Worm (Caenorhabditis elegans): ENCODE results near the gene clec-172.

clec-172 gene

DNA sequence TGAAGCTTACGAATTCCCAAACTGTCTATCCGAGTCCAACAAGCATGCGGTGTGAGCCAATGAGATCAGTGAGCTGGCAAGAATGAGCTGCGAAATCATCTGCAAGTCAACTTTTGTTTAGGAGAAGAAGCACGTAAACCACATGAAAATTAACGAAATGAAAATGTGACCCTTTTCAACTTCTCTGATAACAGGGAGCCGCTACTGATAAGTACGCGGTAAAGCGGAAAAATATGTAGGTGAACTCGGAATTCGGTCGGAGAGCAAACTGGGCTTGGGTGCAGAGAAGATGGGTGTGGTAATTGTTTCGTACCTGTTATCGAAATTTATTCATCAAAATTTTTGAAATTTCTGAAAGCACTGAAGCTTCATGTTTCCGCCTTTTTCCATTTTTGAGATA is at the start of gene clec-172:
Gene clec-172, minus strand, starts transcription at position 101 of the 400 bp plus-strand sequence.
- TF ChIP-seq dao-5 (tag; optimal IDR thresholded peaks at IDR 0.05) = no peak
- no peak for TF ChIP-seq him-1 (tag; optimal IDR thresholded peaks at IDR 0.05)
- no peak for TF ChIP-seq W03F9.2 (tag; optimal IDR thresholded peaks at IDR 0.05)

DNA sequence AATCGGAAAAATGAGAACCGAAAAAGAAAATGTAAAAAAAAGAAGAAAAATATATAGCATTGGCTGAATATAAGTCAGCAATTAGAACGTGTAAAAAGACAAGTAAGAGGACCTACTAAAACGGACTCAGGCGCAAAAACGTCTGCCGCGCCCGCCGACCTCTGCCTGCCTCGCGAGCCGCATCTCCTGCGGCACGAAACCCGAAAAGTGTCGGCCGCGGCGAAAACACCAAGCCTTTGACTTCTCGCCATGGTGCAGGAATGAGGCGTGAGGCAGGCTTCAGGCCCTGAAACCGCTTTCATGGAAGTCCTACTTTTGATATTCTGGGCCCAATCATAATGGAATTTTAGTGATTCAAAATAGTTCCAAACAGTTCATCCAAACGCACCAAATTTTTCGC is 49.3 kb upstream of the clec-172 start:
- TF ChIP-seq him-1 (tag; optimal IDR thresholded peaks at IDR 0.05) = no peak
- TF ChIP-seq W03F9.2 (tag; optimal IDR thresholded peaks at IDR 0.05) = no peak
- TF ChIP-seq dao-5 (tag; optimal IDR thresholded peaks at IDR 0.05) = no peak

DNA sequence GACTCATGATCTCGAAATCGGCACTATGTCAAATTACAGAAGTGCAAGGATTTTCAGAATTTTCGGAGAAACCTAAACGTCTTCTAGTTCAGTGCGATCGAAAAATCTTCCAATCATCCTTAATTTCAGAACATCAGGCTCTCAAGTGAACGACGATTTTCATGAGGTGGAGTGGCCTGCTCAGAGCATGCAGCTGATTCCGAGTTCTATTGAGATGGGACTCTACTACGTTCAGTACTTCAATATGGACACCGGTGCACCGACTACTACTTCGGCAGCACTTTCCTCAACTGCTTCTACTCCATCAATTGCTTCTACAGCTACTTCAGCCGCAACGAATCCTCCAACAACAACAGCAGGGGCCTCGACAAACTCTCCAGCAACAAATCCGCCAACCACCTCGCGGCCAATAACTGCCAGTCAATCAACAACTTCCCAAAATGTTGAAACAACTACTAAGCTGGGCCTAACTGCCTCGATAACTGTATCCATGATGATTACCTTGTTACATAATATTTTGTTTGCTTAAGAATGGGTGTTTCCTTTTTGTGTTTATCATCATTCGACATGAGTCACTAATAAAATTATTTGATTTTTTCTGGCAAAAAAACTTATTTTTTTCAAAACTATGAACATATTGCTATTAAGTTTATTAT is 47.2 kb upstream of the clec-172 start, which contains the start of gene Y41D4B.15:
Gene Y41D4B.15, plus strand, starts transcription at position 606 of the 656 bp plus-strand sequence.
- no peak for TF ChIP-seq W03F9.2 (tag; optimal IDR thresholded peaks at IDR 0.05)
- no peak for TF ChIP-seq dao-5 (tag; optimal IDR thresholded peaks at IDR 0.05)
- no peak for TF ChIP-seq him-1 (tag; optimal IDR thresholded peaks at IDR 0.05)

DNA sequence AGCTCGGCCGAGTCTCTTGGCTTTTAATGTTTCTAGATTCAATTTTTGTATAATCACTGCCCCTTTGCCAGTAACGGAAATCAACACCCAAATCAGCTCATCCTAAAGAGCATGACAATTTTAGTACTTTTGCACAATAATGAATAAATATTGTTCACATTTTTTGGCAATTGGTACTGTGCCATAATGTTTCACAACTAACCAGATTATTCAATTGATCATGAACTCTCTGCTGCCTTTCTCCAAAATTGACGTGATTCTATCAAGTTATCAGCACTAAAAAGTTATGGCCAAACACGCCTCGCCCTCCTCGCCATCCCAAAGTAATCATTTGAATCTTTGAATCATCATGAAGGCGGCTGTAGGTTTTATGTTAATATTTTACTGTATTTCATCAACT is 45.5 kb upstream of the clec-172 start, which contains the start of gene hpo-6:
Gene hpo-6, plus strand, starts transcription at position 301 of the 400 bp plus-strand sequence.
- TF ChIP-seq dao-5 (tag; optimal IDR thresholded peaks at IDR 0.05) = no peak
- no peak for TF ChIP-seq W03F9.2 (tag; optimal IDR thresholded peaks at IDR 0.05)
- no peak for TF ChIP-seq him-1 (tag; optimal IDR thresholded peaks at IDR 0.05)

DNA sequence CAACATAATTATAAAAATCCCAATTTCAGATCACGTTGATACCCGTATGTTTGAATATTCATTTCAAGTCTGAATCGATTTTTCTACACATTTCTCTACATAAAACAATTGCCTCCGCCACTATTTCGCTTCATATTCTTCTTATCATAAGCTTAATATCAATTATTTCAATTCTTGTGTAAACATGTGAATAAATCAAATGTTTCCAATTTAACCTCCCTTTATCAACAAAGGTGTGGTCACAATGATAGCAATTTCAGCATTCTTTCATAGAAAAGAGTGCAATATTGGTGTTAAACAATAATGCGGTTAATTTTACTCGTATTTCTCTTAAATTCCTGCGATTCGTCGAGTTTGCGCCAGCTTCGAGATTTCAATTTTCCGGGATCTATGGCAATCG is 43.5 kb upstream of the clec-172 start, which contains the start of gene Y41D4B.17:
Gene Y41D4B.17, plus strand, starts transcription at position 174 of the 400 bp plus-strand sequence.
- TF ChIP-seq him-1 (tag; optimal IDR thresholded peaks at IDR 0.05) (no peak), dao-5 (tag; optimal IDR thresholded peaks at IDR 0.05) (no peak), W03F9.2 (tag; optimal IDR thresholded peaks at IDR 0.05) (no peak)

DNA sequence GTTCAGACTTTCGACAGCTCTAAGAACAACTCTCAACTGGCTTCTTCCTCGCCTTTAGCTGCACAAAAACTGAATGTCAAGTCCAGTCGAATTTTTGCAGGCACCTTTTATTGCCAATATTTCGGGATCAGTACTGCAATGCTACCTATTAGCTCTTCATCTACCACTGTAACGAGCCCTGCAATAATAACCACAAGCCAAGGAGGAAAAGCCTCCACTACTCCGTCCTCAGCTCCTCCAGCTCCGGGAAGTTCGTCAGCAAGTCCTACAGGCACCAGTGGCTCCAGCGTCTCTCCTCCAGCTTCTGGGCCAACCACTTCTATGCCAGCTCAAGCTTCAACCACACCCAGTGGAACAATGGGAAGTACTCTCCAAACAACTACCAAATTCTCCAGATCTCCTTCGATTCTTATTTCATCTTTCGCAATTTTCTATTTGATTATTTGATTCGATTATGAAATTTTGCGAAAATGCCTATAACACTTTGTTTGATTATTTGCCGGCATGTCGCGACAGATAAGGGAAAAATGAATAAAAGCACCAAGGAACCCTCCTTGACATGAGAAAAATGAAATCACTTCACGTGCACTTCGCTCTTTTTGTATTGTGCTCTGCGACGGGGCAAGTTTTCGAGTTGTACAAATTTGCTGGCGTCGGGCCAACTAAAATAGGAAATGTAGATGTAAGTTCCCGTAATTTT is 38.7 kb upstream of the clec-172 start, which contains the start of gene C34H4.1:
Gene C34H4.1, plus strand, starts transcription at position 559 of the 700 bp plus-strand sequence.
- no peak for TF ChIP-seq W03F9.2 (tag; optimal IDR thresholded peaks at IDR 0.05)
- TF ChIP-seq dao-5 (tag; optimal IDR thresholded peaks at IDR 0.05) = no peak
- no peak for TF ChIP-seq him-1 (tag; optimal IDR thresholded peaks at IDR 0.05)

DNA sequence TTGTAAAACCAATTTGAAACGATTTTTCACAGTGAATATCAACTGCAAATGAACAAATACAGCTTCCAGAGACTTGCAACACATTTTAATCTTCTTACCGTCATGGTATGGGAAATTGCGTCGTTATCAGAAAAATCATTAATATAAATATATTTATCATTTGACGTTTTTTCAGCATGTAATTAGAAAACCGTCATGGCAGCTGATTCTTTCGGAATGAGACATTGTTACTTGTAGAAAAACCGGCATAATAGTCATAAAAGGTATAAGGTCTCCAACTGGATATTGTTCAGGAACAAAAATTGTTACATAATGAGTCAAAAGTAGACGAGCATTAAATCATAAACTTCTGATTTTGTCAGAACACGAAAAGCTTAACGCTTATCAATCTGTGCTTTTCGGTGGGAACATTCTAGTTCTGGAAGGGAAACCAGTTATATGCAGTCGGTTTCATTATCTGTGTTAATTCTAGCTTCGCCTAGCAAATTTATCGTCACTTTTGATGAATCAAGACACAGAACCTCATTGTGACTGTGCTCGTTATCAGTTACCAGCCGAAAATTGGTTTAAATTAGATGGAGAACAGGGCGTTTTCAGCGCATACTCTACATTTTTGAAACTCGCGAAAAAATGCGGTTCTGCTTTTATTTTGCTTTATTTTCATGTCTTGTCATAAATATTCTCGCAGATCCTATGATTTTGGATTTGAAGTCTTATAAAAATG is 36.9 kb upstream of the clec-172 start, which contains the start of gene C34H4.2:
Gene C34H4.2, plus strand, starts transcription at position 558 of the 724 bp plus-strand sequence.
- TF ChIP-seq dao-5 (tag; optimal IDR thresholded peaks at IDR 0.05) = no peak
- no peak for TF ChIP-seq him-1 (tag; optimal IDR thresholded peaks at IDR 0.05)
- TF ChIP-seq W03F9.2 (tag; optimal IDR thresholded peaks at IDR 0.05) = no peak

DNA sequence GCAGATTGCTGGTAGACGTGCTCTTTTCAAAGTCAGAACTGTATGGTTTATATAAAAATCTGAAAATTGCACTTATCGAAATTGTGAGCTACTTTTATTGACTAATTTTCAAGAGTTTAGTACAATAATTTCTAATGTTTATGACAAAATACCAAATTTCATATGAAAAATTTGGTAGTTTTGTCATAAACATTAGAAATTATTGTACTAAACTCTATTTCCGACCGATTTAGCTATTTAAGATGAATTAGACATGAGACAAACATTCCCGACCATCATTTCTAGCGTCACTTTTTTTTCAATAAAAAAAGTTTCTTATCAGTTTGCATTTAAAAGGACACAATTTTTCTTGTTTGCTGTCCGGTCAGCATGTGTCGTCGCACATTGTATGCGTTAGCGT is 34.2 kb upstream of the clec-172 start, which contains the start of gene tag-244:
Gene tag-244, plus strand, starts transcription at position 301 of the 400 bp plus-strand sequence.
- TF ChIP-seq dao-5 (tag; optimal IDR thresholded peaks at IDR 0.05) (no peak), him-1 (tag; optimal IDR thresholded peaks at IDR 0.05) (no peak), W03F9.2 (tag; optimal IDR thresholded peaks at IDR 0.05) (no peak)

DNA sequence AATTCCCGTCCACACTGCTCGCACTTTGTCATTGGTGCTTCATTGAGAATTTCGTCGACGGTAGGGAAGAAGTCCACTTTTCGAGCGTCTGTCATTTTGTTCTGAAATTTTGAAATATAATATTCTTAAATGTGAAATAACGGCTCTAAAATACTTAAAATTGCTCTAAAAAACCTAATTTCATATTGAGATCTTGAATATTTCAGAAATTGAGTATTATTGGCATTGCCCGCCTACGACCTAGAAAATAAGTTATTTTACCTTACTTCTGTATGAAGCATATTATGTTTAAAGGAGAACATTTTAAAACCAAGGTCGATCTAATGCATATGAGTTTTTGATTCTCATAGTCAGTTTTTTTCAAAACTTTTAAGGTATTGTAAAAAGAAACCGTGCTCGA is 33.7 kb upstream of the clec-172 start, which contains the start of gene C34H4.5:
Gene C34H4.5, minus strand, starts transcription at position 101 of the 400 bp plus-strand sequence.
- TF ChIP-seq him-1 (tag; optimal IDR thresholded peaks at IDR 0.05) = no peak
- no peak for TF ChIP-seq dao-5 (tag; optimal IDR thresholded peaks at IDR 0.05)
- no peak for TF ChIP-seq W03F9.2 (tag; optimal IDR thresholded peaks at IDR 0.05)

DNA sequence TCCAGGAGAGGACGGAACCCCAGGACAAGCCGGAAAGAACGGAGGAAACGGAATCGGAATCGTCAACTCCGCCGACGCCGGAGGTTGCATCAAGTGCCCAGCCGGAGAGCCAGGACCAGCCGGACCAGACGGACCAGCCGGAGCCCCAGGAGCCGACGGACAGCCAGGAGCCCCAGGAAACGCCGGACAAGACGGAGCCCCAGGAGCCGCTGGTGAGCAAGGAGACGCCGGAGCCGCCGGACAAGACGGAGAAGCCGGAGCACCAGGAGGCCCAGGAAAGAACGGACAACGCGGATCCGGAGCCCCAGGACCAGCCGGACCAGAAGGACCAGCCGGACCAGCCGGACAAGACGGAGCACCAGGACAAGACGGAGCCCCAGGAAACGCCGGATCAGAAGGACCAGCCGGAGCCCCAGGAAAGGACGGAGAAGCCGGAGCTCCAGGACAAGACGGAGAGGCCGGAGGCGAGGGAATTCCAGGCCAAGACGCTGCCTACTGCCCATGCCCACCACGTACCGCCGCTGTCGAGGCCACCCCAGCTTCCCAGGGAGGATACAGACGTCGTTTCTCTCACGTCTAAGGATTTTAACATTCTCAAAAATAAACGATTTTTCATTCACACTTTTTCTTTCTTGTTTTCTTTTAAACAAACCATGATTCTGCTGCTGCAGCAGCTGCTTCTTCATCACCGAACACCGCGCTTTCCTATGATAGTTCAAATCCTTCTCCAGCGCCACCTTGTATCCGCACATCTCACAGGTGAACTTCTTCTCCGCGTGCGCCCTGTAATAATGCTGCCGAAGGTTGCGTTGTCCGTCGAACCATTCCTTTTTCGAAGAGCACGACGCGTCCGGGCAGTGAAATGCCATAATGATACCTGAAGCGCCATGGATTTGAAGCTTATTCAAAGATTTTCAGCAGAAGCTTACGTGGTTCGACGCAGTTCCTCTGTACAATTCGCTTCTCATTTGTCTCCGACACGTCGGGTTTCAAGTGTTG is 33.0 kb upstream of the clec-172 start:
- TF ChIP-seq W03F9.2 (tag; optimal IDR thresholded peaks at IDR 0.05) = no peak
- no peak for TF ChIP-seq him-1 (tag; optimal IDR thresholded peaks at IDR 0.05)
- no peak for TF ChIP-seq dao-5 (tag; optimal IDR thresholded peaks at IDR 0.05)

DNA sequence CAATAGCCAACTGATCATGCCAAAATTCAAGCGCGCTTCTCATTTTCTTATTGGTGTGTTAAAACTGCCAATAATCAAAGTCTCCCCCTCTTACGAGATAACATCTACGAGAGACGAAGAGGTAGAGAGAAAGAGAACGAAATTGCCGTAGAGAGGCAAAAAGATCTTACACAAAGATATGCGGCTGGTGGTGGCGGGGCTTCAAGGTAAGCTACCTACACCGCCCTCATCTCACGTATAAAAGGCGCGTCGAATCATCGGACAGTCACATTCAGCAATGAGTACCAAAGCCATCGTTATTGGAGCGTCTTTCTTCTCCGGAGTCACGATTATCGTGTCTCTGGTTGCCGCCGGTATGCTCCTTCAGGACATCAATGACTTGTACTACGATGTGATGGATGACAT is 32.0 kb upstream of the clec-172 start, which contains the start of gene col-107:
Gene col-107, plus strand, starts transcription at position 265 of the 405 bp plus-strand sequence.
- TF ChIP-seq W03F9.2 (tag; optimal IDR thresholded peaks at IDR 0.05) = no peak
- TF ChIP-seq him-1 (tag; optimal IDR thresholded peaks at IDR 0.05) = no peak

DNA sequence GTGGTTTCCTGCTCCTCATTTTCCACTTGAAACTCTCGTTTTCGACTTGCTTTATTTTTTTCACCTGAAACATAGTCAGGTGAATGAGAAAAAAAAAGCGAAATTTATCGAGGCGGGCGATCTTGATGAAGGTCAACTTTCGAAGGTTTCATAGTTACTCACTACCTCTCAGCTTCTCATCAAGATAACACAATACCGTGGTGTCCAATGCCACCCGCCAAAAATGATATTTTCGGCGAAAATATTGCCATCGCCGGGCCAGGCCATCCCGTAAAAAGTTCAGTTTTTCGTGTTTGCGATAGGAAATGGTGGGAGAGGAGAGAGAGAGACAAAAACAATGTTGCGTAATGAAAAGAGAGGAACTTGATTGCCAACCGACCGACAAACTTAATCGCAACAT is 30.7 kb upstream of the clec-172 start:
- TF ChIP-seq him-1 (tag; optimal IDR thresholded peaks at IDR 0.05) = no peak
- no peak for TF ChIP-seq W03F9.2 (tag; optimal IDR thresholded peaks at IDR 0.05)
- TF ChIP-seq dao-5 (tag; optimal IDR thresholded peaks at IDR 0.05) = no peak
